Worm (Caenorhabditis elegans) whole organism, late embryonic: ENCODE measurements around the gene fbxb-20.

Source experiments
- K02D7.2 ChIP-seq: sonication (generic microtip); optimal IDR thresholded peaks from 2 replicates; lab custom pipeline; 2017; ENCODE audit warnings: mild to moderate bottlenecking, missing genetic modification characterization, missing compliant biosample characterization
- T23F11.4 ChIP-seq: fragments of 200-800 bp; sonication (Bioruptor generic); optimal IDR thresholded peaks from 2 replicates; lab custom pipeline; 2018; ENCODE audit warnings: mild to moderate bottlenecking, missing genetic modification characterization, missing compliant biosample characterization
- ceh-19 ChIP-seq: fragments of 200-800 bp; sonication (Bioruptor generic); optimal IDR thresholded peaks from 2 replicates; lab custom pipeline; 2018; ENCODE audit warnings: mild to moderate bottlenecking, missing genetic modification characterization, missing compliant biosample characterization
- ceh-2 ChIP-seq: sonication (generic microtip); optimal IDR thresholded peaks from 2 replicates; lab custom pipeline; 2016; ENCODE audit warnings: missing genotype, missing genetic modification characterization, missing compliant biosample characterization
- ceh-22 ChIP-seq: sonication (generic microtip); optimal IDR thresholded peaks from 2 replicates; lab custom pipeline; 2017; ENCODE audit warnings: missing biosample characterization, missing genetic modification characterization
- ceh-30 ChIP-seq: fragments of 150-350 bp; optimal IDR thresholded peaks from 2 replicates; lab custom pipeline; 2014; ENCODE audit warnings: missing biosample characterization, missing genetic modification characterization
- ceh-31 ChIP-seq: sonication (generic microtip); optimal IDR thresholded peaks from 2 replicates; lab custom pipeline; 2016; ENCODE audit warnings: missing genetic modification characterization, missing compliant biosample characterization
- ceh-34 ChIP-seq: sonication (generic microtip); optimal IDR thresholded peaks from 2 replicates; lab custom pipeline; 2016; ENCODE audit warnings: mild to moderate bottlenecking, missing genetic modification characterization, missing compliant biosample characterization
- ceh-48 ChIP-seq: sonication (generic microtip); optimal IDR thresholded peaks from 2 replicates; lab custom pipeline; 2016; ENCODE audit warnings: missing genetic modification characterization, inconsistent platforms, missing compliant biosample characterization
- ceh-6 ChIP-seq: fragments of 200-800 bp; sonication (Bioruptor generic); optimal IDR thresholded peaks from 2 replicates; lab custom pipeline; 2018; ENCODE audit warnings: mild to moderate bottlenecking, missing genetic modification characterization, missing compliant biosample characterization
- ceh-9 ChIP-seq: sonication (generic microtip); optimal IDR thresholded peaks from 2 replicates; lab custom pipeline; 2016; ENCODE audit warnings: mild to moderate bottlenecking, missing genetic modification characterization, inconsistent platforms, missing compliant biosample characterization
- che-1 ChIP-seq: sonication (generic microtip); optimal IDR thresholded peaks from 2 replicates; lab custom pipeline; 2016; ENCODE audit warnings: mild to moderate bottlenecking, missing genetic modification characterization, missing compliant biosample characterization
- dve-1 ChIP-seq: sonication (generic microtip); optimal IDR thresholded peaks from 2 replicates; lab custom pipeline; 2017; ENCODE audit warnings: antibody characterized with exemption, mild to moderate bottlenecking, missing genetic modification characterization, missing compliant biosample characterization
- elt-2 ChIP-seq: sonication (generic microtip); optimal IDR thresholded peaks from 2 replicates; lab custom pipeline; 2016; ENCODE audit warnings: missing genetic modification reagents, missing genetic modification characterization, missing compliant biosample characterization
- ets-4 ChIP-seq: sonication (generic microtip); optimal IDR thresholded peaks from 2 replicates; lab custom pipeline; 2016; ENCODE audit warnings: missing genetic modification characterization, missing compliant biosample characterization
- fax-1 ChIP-seq: sonication (generic microtip); optimal IDR thresholded peaks from 2 replicates; lab custom pipeline; 2016; ENCODE audit warnings: missing genotype, missing genetic modification characterization, missing compliant biosample characterization
- fkh-6 ChIP-seq: sonication (generic microtip); optimal IDR thresholded peaks from 2 replicates; lab custom pipeline; 2016; ENCODE audit warnings: missing genetic modification characterization, missing compliant biosample characterization
- hlh-15 ChIP-seq: sonication (generic microtip); optimal IDR thresholded peaks from 2 replicates; lab custom pipeline; 2016; ENCODE audit warnings: missing genetic modification characterization, missing compliant biosample characterization
- hlh-30 ChIP-seq: sonication (generic microtip); optimal IDR thresholded peaks from 2 replicates; lab custom pipeline; 2017; ENCODE audit warnings: antibody characterized with exemption, missing genetic modification characterization, missing compliant biosample characterization; ENCODE audit not compliant: insufficient read depth
- hlh-6 ChIP-seq: sonication (generic microtip); optimal IDR thresholded peaks from 2 replicates; lab custom pipeline; 2016; ENCODE audit warnings: missing genotype, missing genetic modification characterization, missing compliant biosample characterization
- hlh-8 ChIP-seq: sonication (generic microtip); optimal IDR thresholded peaks from 2 replicates; lab custom pipeline; 2016; ENCODE audit warnings: missing genotype, missing genetic modification characterization, missing compliant biosample characterization
- lim-6 ChIP-seq: sonication (generic microtip); optimal IDR thresholded peaks from 2 replicates; lab custom pipeline; 2016; ENCODE audit warnings: missing genetic modification characterization, missing compliant biosample characterization
- lin-11 ChIP-seq: fragments of 200-800 bp; sonication (Bioruptor generic); optimal IDR thresholded peaks from 2 replicates; lab custom pipeline; 2018; ENCODE audit warnings: mild to moderate bottlenecking, missing genetic modification characterization, missing compliant biosample characterization
- madf-2 ChIP-seq: sonication (generic microtip); optimal IDR thresholded peaks from 2 replicates; lab custom pipeline; 2017; ENCODE audit warnings: missing genetic modification characterization, missing compliant biosample characterization
- nfya-1 ChIP-seq: sonication (generic microtip); optimal IDR thresholded peaks from 2 replicates; lab custom pipeline; 2017; ENCODE audit warnings: missing genetic modification characterization, mild to moderate bottlenecking, missing compliant biosample characterization, antibody characterized with exemption, moderate library complexity
- npax-4 ChIP-seq: sonication (generic microtip); optimal IDR thresholded peaks from 2 replicates; lab custom pipeline; 2016; ENCODE audit warnings: missing genetic modification characterization, missing compliant biosample characterization
- pax-1 ChIP-seq: fragments of 150-350 bp; optimal IDR thresholded peaks from 2 replicates; lab custom pipeline; 2014; ENCODE audit warnings: missing biosample characterization, missing genetic modification characterization
- pha-2 ChIP-seq: sonication (generic microtip); optimal IDR thresholded peaks from 2 replicates; lab custom pipeline; 2017; ENCODE audit warnings: mild to moderate bottlenecking, missing genetic modification characterization, missing compliant biosample characterization
- pqm-1 ChIP-seq: sonication (generic microtip); optimal IDR thresholded peaks from 2 replicates; lab custom pipeline; 2016; ENCODE audit warnings: missing genetic modification characterization, missing compliant biosample characterization
- pros-1 ChIP-seq: fragments of 150-350 bp; optimal IDR thresholded peaks from 2 replicates; lab custom pipeline; 2014; ENCODE audit warnings: missing biosample characterization, missing genetic modification reagents, missing genetic modification characterization
- ref-2 ChIP-seq: sonication (generic microtip); optimal IDR thresholded peaks from 2 replicates; lab custom pipeline; 2016; ENCODE audit warnings: missing genetic modification characterization, missing compliant biosample characterization
- rnt-1 ChIP-seq: sonication (generic microtip); optimal IDR thresholded peaks from 2 replicates; lab custom pipeline; 2016; ENCODE audit warnings: missing genetic modification characterization, missing compliant biosample characterization
- sdc-2 ChIP-seq: sonication (generic microtip); optimal IDR thresholded peaks from 2 replicates; lab custom pipeline; 2016; ENCODE audit warnings: missing genotype, missing genetic modification characterization, missing compliant biosample characterization
- sox-2 ChIP-seq: fragments of 200-800 bp; sonication (Bioruptor generic); IDR thresholded peaks from 2 replicates; pipeline ENCODE4 v1.3.6; 2022; ENCODE audit warnings: missing genetic modification reagents, missing genetic modification characterization, missing compliant biosample characterization
- ttx-3 ChIP-seq: sonication (generic microtip); optimal IDR thresholded peaks from 2 replicates; lab custom pipeline; 2016; ENCODE audit warnings: missing genetic modification reagents, missing genetic modification characterization, missing compliant biosample characterization
- unc-3 ChIP-seq, 2 experiments: fragments of 200-800 bp in 1 of 2; sonication (Bioruptor generic) in 1 of 2; sonication (generic microtip) in 1 of 2; conservative IDR thresholded peaks in 1 of 2; optimal IDR thresholded peaks in 1 of 2; 2 replicates each; pipeline versions ENCODE4 v1.3.6 to Lab custom; 2016 to 2022; ENCODE audit warnings: missing compliant biosample characterization in 2 of 2, missing genetic modification characterization in 2 of 2, missing genetic modification reagents in 1 of 2
- unc-42 ChIP-seq: sonication (generic microtip); optimal IDR thresholded peaks from 2 replicates; lab custom pipeline; 2016; ENCODE audit warnings: missing genotype, missing genetic modification characterization, missing compliant biosample characterization
- unc-55 ChIP-seq: sonication (generic microtip); optimal IDR thresholded peaks from 2 replicates; lab custom pipeline; 2017; ENCODE audit warnings: missing biosample characterization, missing genetic modification reagents, missing genetic modification characterization

fbxb-20 gene

DNA sequence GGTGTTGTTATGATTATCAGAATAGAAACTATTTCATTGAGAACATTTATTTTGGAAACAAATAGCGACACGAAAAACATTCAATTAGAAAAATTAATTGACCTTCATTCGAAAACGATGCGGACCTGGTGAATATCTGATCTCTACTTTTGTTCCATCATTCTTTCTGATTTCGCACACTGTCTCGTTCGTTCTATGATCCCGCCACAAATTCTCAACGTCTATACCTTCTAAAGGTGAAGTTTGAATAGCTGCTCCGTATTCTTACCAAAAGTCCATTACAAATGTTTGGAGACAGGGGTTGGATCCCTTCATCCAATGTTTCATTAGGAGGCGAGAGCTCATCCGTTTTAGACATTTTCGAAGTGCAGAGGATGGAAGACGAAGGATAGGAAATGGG lies 1.4 kb upstream of the fbxb-20 start, which contains the start of gene fbxb-16:
Gene fbxb-16 (minus strand): TSS at position 101 of the 400 bp plus-strand sequence.
- TF ChIP-seq lim-6 (tag; lab: Kevin White, UChicago) = no peak
- TF ChIP-seq che-1 = no peak
- no peak for TF ChIP-seq ceh-19
- no peak for TF ChIP-seq pqm-1 (tag; lab: Kevin White, UChicago)
- TF ChIP-seq pax-1 (tag; lab: Kevin White, UChicago) = no peak
- TF ChIP-seq ceh-31 (tag; lab: Kevin White, UChicago) = no peak
- no peak for TF ChIP-seq npax-4
- no peak for TF ChIP-seq ttx-3 (tag; lab: Kevin White, UChicago)
- TF ChIP-seq ceh-22 = no peak
- TF ChIP-seq pha-2 (tag; lab: Kevin White, UChicago) = no peak
- TF ChIP-seq ceh-9 (tag; lab: Kevin White, UChicago) = no peak

ce11 chrII:1648768-1649167 lies 1.6 kb downstream of the fbxb-20 start, which contains the start of gene fbxb-21:
Gene fbxb-21, minus strand, starts transcription at chrII:1648868.
- TF ChIP-seq hlh-30 (tag; lab: Kevin White, UChicago) = no peak
- no peak for TF ChIP-seq unc-42
- no peak for TF ChIP-seq T23F11.4 (GFP tag; lab: Kevin White, UChicago)
- TF ChIP-seq ceh-34 (tag; lab: Kevin White, UChicago) = no peak

DNA sequence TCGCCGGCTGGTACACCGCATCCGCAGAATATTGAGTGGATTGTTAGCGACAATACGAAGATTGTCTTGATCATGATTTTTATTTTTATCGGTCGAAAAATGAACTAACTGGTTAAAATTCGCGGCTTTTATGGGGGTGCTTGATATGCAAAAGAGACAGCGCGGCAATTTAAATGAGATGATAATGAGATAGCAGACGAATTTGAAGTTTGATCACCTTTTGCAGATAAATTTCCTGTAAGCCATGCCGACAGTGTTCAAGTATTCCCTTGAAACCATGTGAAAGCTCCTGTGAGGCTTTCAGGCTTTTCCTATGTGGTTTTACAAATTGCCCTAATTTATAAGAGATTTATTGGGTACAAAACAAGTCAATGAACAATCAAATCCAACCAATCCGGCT lies 4.2 kb downstream of the fbxb-20 start, which contains the start of gene ZC204.17:
Gene ZC204.17 (minus strand): TSS at position 101 of the 400 bp plus-strand sequence.
- TF ChIP-seq rnt-1 (tag; lab: Kevin White, UChicago) (no peak), unc-55 (GFP tag; lab: Kevin White, UChicago) (no peak), unc-42 (no peak), ets-4 (tag; lab: Kevin White, UChicago) (no peak), fkh-6 (no peak), ceh-48 (no peak), sox-2 (GFP tag; lab: Robert Waterston, UW) (no peak), ref-2 (tag; lab: Kevin White, UChicago) (no peak), lin-11 (no peak), hlh-15 (tag; lab: Kevin White, UChicago) (no peak), fax-1 (tag; lab: Kevin White, UChicago) (no peak), ceh-34 (tag; lab: Kevin White, UChicago) (no peak), unc-3 (GFP tag; conservative IDR thresholded peaks at IDR 0.05; lab: Robert Waterston, UW) (no peak), unc-3 (tag; optimal IDR thresholded peaks at IDR 0.05; lab: Kevin White, UChicago) (no peak), hlh-6 (no peak), elt-2 (no peak), dve-1 (tag; lab: Kevin White, UChicago) (no peak), hlh-8 (tag; lab: Kevin White, UChicago) (no peak), T23F11.4 (GFP tag; lab: Kevin White, UChicago) (no peak), nfya-1 (tag; lab: Kevin White, UChicago) (no peak)

DNA sequence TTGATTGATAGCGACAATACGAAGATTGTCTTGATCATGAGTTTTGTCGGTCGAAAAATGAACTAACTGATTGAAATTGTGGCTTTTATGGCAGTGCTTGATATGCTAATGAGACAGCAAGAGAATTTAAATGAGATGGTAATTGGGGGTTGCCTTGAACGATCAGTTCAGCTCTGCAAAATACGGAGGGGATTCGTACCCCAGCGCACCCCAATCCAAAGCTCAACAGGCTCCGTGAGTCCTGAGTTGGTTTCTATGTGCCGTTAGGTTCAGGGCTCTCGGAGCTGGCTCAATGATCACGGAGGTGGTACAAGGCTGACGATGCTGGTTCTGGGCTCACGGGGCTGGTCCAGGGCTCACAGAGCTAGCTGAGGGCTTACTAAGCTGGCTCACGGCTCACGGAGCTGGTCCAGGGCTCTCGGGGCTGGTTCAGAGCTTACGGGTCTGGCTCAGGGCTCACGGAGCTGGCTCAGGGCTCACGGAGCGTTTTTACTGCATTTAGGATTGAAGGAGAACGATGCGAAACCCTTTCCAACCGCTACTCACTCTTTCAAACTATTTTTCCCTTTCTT lies 5.5 kb downstream of the fbxb-20 start, which contains the start of gene ZC204.6:
Gene ZC204.6 (minus strand): TSS at position 51 of the 572 bp plus-strand sequence.
- TF ChIP-seq sdc-2 (tag; lab: Kevin White, UChicago) (no peak), ceh-6 (no peak), ceh-30 (no peak), npax-4 (no peak), pros-1 (tag; lab: Kevin White, UChicago) (no peak), pax-1 (tag; lab: Kevin White, UChicago) (no peak), ceh-2 (no peak), unc-42 (no peak), rnt-1 (tag; lab: Kevin White, UChicago) (no peak), K02D7.2 (tag; lab: Kevin White, UChicago) (no peak), madf-2 (no peak), lin-11 (no peak)
